Fruit fly (Drosophila melanogaster) whole organism, embryonic: ENCODE measurements around the gene Rbcn-3B.
A peak's percentile ranks its signal among the peaks of the same experiment; 100 is the strongest.

ENCODE experiments used
- B-H1 ChIP-seq: fragments of 200-800 bp; sonication (Bioruptor generic); IDR thresholded peaks from 3 replicates; pipeline ENCODE4 v1.3.6; 2022; ENCODE audit warnings: missing biosample characterization, missing genetic modification characterization
- CG10147 ChIP-seq: fragments of 200-800 bp; sonication (Bioruptor generic); optimal IDR thresholded peaks from 2 replicates; lab custom pipeline; 2019; ENCODE audit warnings: missing biosample characterization, mild to moderate bottlenecking, missing genetic modification characterization, moderate library complexity
- CG10267 ChIP-seq: fragments of 200-800 bp; sonication (Bioruptor generic); optimal IDR thresholded peaks from 2 replicates; lab custom pipeline; 2018; ENCODE audit warnings: missing biosample characterization, mild to moderate bottlenecking, missing genetic modification characterization, moderate library complexity
- CG11504 ChIP-seq: fragments of 200-800 bp; sonication (Bioruptor generic); optimal IDR thresholded peaks from 3 replicates; lab custom pipeline; 2019; ENCODE audit warnings: missing biosample characterization, mild to moderate bottlenecking, missing genetic modification characterization, moderate library complexity
- CG12769 ChIP-seq: fragments of 200-800 bp; sonication (Bioruptor generic); optimal IDR thresholded peaks from 2 replicates; lab custom pipeline; 2019; ENCODE audit warnings: missing biosample characterization, mild to moderate bottlenecking, missing genetic modification characterization, moderate library complexity
- CG1602 ChIP-seq: fragments of 200-800 bp; sonication (Bioruptor generic); optimal IDR thresholded peaks from 3 replicates; lab custom pipeline; 2016; ENCODE audit warnings: missing biosample characterization, missing genetic modification characterization
- CG1647 ChIP-seq: fragments of 200-800 bp; sonication (Bioruptor generic); optimal IDR thresholded peaks from 3 replicates; lab custom pipeline; 2016; ENCODE audit warnings: missing biosample characterization, missing genetic modification characterization
- CG2120 ChIP-seq: fragments of 200-800 bp; sonication (Bioruptor generic); optimal IDR thresholded peaks from 3 replicates; lab custom pipeline; 2016; ENCODE audit warnings: missing biosample characterization, missing genetic modification characterization
- CG2889 ChIP-seq: fragments of 200-800 bp; sonication (Bioruptor generic); IDR thresholded peaks from 3 replicates; pipeline ENCODE4 v1.3.6; 2022; ENCODE audit warnings: missing biosample characterization, missing genetic modification characterization
- CG3065 ChIP-seq: fragments of 200-800 bp; sonication (Bioruptor generic); optimal IDR thresholded peaks from 2 replicates; lab custom pipeline; 2016; ENCODE audit warnings: missing biosample characterization, missing genetic modification characterization
- CG34422 ChIP-seq: fragments of 200-800 bp; sonication (Bioruptor generic); IDR thresholded peaks from 3 replicates; pipeline ENCODE4 v1.3.6; 2022; ENCODE audit warnings: missing biosample characterization, missing genetic modification characterization
- CG42726 ChIP-seq: fragments of 200-800 bp; sonication (Bioruptor generic); IDR thresholded peaks from 2 replicates; pipeline ENCODE4 v1.3.6; 2022; ENCODE audit warnings: missing biosample characterization, missing genetic modification characterization; ENCODE audit not compliant: partially characterized antibody
- CG4707 ChIP-seq: fragments of 200-800 bp; sonication (Bioruptor generic); optimal IDR thresholded peaks from 2 replicates; lab custom pipeline; 2018; ENCODE audit warnings: missing biosample characterization, mild to moderate bottlenecking, missing genetic modification characterization, moderate library complexity
- CG4854 ChIP-seq: fragments of 200-800 bp; sonication (Bioruptor generic); optimal IDR thresholded peaks from 2 replicates; lab custom pipeline; 2016; ENCODE audit warnings: missing biosample characterization, missing genetic modification characterization, inconsistent platforms
- CG5245 ChIP-seq: fragments of 200-800 bp; sonication (Bioruptor generic); optimal IDR thresholded peaks from 3 replicates; lab custom pipeline; 2016; ENCODE audit warnings: missing biosample characterization, missing genetic modification characterization
- CG6175 ChIP-seq: fragments of 200-800 bp; sonication (Bioruptor generic); IDR thresholded peaks from 3 replicates; pipeline ENCODE4 v1.3.6; 2022; ENCODE audit warnings: missing biosample characterization, missing genetic modification characterization
- CG6272 ChIP-seq: fragments of 200-800 bp; sonication (Bioruptor generic); IDR thresholded peaks from 2 replicates; pipeline ENCODE4 v1.3.6; 2022; ENCODE audit warnings: missing biosample characterization, missing genetic modification characterization
- CG6683 ChIP-seq: fragments of 200-800 bp; sonication (Bioruptor generic); optimal IDR thresholded peaks from 2 replicates; lab custom pipeline; 2017; ENCODE audit warnings: missing biosample characterization, mild to moderate bottlenecking, missing genetic modification characterization, missing genetic modification reagents
- CG7839 ChIP-seq: fragments of 200-800 bp; sonication (Bioruptor generic); optimal IDR thresholded peaks from 3 replicates; lab custom pipeline; 2018; ENCODE audit warnings: missing biosample characterization, mild to moderate bottlenecking, missing genetic modification characterization, moderate library complexity
- CG7987 ChIP-seq: fragments of 200-800 bp; sonication (Bioruptor generic); optimal IDR thresholded peaks from 2 replicates; lab custom pipeline; 2018; ENCODE audit warnings: missing biosample characterization, mild to moderate bottlenecking, missing genetic modification characterization, moderate library complexity
- CG9876 ChIP-seq: fragments of 200-800 bp; sonication (Bioruptor generic); optimal IDR thresholded peaks from 2 replicates; lab custom pipeline; 2016; ENCODE audit warnings: missing biosample characterization, missing genetic modification characterization
- CoRest ChIP-seq: fragments of 200-800 bp; sonication (Bioruptor generic); optimal IDR thresholded peaks from 3 replicates; lab custom pipeline; 2018; ENCODE audit warnings: missing biosample characterization, mild to moderate bottlenecking, missing genetic modification characterization, moderate library complexity
- Deaf1 ChIP-seq: fragments of 200-800 bp; optimal IDR thresholded peaks from 3 replicates; lab custom pipeline; 2019; ENCODE audit warnings: missing biosample characterization, mild to moderate bottlenecking, missing genetic modification characterization, moderate library complexity
- Fer1 ChIP-seq: fragments of 200-800 bp; sonication (Bioruptor generic); optimal IDR thresholded peaks from 2 replicates; lab custom pipeline; 2017; ENCODE audit warnings: missing biosample characterization, mild to moderate bottlenecking, missing genetic modification characterization
- Gug ChIP-seq: fragments of 200-800 bp; sonication (Bioruptor generic); IDR thresholded peaks from 4 replicates; pipeline ENCODE4 v1.3.6; 2022; ENCODE audit warnings: missing biosample characterization, missing genetic modification characterization
- HHEX ChIP-seq: fragments of 200-800 bp; sonication (Bioruptor generic); optimal IDR thresholded peaks from 3 replicates; lab custom pipeline; 2017; ENCODE audit warnings: missing biosample characterization, mild to moderate bottlenecking, missing genetic modification characterization, missing genetic modification reagents
- Hr78 ChIP-seq, 2 experiments: fragments of 200-800 bp in 1 of 2; fragments of >200 bp in 1 of 2; sonication (Bioruptor generic) in 1 of 2; optimal IDR thresholded peaks; 2 replicates each; lab custom pipeline; 2017 to 2019; ENCODE audit warnings: missing biosample characterization in 2 of 2, missing genetic modification characterization in 2 of 2, mild to moderate bottlenecking in 1 of 2, moderate library complexity in 1 of 2
- Meics ChIP-seq: fragments of 200-800 bp; sonication (Bioruptor generic); optimal IDR thresholded peaks from 2 replicates; lab custom pipeline; 2017; ENCODE audit warnings: missing biosample characterization, mild to moderate bottlenecking, missing genetic modification characterization
- Ravus ChIP-seq: fragments of 200-800 bp; sonication (Bioruptor generic); IDR thresholded peaks from 2 replicates; pipeline ENCODE4 v1.3.6; 2022; ENCODE audit warnings: missing biosample characterization, missing genetic modification characterization
- Scr ChIP-seq: fragments of 200-800 bp; sonication (Bioruptor generic); IDR thresholded peaks from 2 replicates; pipeline ENCODE4 v1.3.6; 2022; ENCODE audit warnings: missing biosample characterization, missing genetic modification characterization; ENCODE audit not compliant: partially characterized antibody
- TFAM ChIP-seq: fragments of 200-800 bp; sonication (Bioruptor generic); optimal IDR thresholded peaks from 2 replicates; lab custom pipeline; 2017; ENCODE audit warnings: missing biosample characterization, missing genetic modification characterization, inconsistent platforms
- abd-A ChIP-seq: fragments of 200-800 bp; sonication (Bioruptor generic); optimal IDR thresholded peaks from 3 replicates; lab custom pipeline; 2019; ENCODE audit warnings: missing biosample characterization, mild to moderate bottlenecking, missing genetic modification characterization, moderate library complexity
- amos ChIP-seq: fragments of 200-800 bp; sonication (Bioruptor generic); IDR thresholded peaks from 2 replicates; pipeline ENCODE4 v1.3.6; 2022; ENCODE audit warnings: missing biosample characterization, missing genetic modification characterization; ENCODE audit not compliant: partially characterized antibody
- ap ChIP-seq: fragments of 200-800 bp; sonication (Bioruptor generic); IDR thresholded peaks from 2 replicates; pipeline ENCODE4 v1.3.6; 2022; ENCODE audit warnings: missing biosample characterization, missing genetic modification characterization
- cg ChIP-seq: fragments of 200-800 bp; sonication (Bioruptor generic); optimal IDR thresholded peaks from 3 replicates; lab custom pipeline; 2019; ENCODE audit warnings: missing biosample characterization, mild to moderate bottlenecking, missing genetic modification characterization, moderate library complexity
- dati ChIP-seq: fragments of 200-800 bp; sonication (Bioruptor generic); IDR thresholded peaks from 2 replicates; pipeline ENCODE4 v1.3.6; 2022; ENCODE audit warnings: missing biosample characterization, missing genetic modification characterization
- dpn ChIP-seq, 2 experiments: fragments of 200-800 bp; sonication (Bioruptor generic); optimal IDR thresholded peaks; 3 replicates each; lab custom pipeline; 2016; ENCODE audit warnings: missing biosample characterization in 2 of 2, missing genetic modification characterization in 2 of 2
- gro ChIP-seq: fragments of 200-800 bp; sonication (Bioruptor generic); optimal IDR thresholded peaks from 2 replicates; lab custom pipeline; 2016; ENCODE audit warnings: missing biosample characterization, missing genetic modification characterization
- hb ChIP-seq: fragments of 200-800 bp; sonication (Bioruptor generic); IDR thresholded peaks from 3 replicates; pipeline ENCODE4 v1.3.6; 2022; ENCODE audit warnings: missing biosample characterization, missing genetic modification characterization; ENCODE audit not compliant: partially characterized antibody
- jing ChIP-seq: fragments of 200-800 bp; sonication (Bioruptor generic); optimal IDR thresholded peaks from 2 replicates; lab custom pipeline; 2018; ENCODE audit warnings: missing biosample characterization, mild to moderate bottlenecking, missing genetic modification characterization
- odd ChIP-seq: fragments of 200-800 bp; sonication (Bioruptor generic); optimal IDR thresholded peaks from 2 replicates; lab custom pipeline; 2017; ENCODE audit warnings: missing biosample characterization, mild to moderate bottlenecking, missing genetic modification characterization
- pb ChIP-seq: fragments of 200-800 bp; sonication (Bioruptor generic); optimal IDR thresholded peaks from 3 replicates; lab custom pipeline; 2016; ENCODE audit warnings: missing biosample characterization, missing genetic modification characterization
- psq ChIP-seq: fragments of 200-800 bp; sonication (Bioruptor generic); optimal IDR thresholded peaks from 2 replicates; lab custom pipeline; 2017; ENCODE audit warnings: missing biosample characterization, missing genetic modification characterization
- pum ChIP-seq: fragments of 200-800 bp; sonication (Bioruptor generic); optimal IDR thresholded peaks from 2 replicates; lab custom pipeline; 2016; ENCODE audit warnings: missing biosample characterization, missing genetic modification characterization
- ranshi ChIP-seq: fragments of 200-800 bp; sonication (Bioruptor generic); IDR thresholded peaks from 2 replicates; pipeline ENCODE4 v1.3.6; 2022; ENCODE audit warnings: missing biosample characterization, missing genetic modification characterization
- rib ChIP-seq: fragments of 200-800 bp; sonication (Bioruptor generic); IDR thresholded peaks from 2 replicates; pipeline ENCODE4 v1.3.6; 2022; ENCODE audit warnings: missing biosample characterization, missing genetic modification characterization
- sd ChIP-seq: fragments of 200-800 bp; sonication (Bioruptor generic); optimal IDR thresholded peaks from 3 replicates; lab custom pipeline; 2018; ENCODE audit warnings: missing biosample characterization, mild to moderate bottlenecking, missing genetic modification characterization, moderate library complexity
- sens ChIP-seq: fragments of 200-800 bp; sonication (Bioruptor generic); peaks from one replicate; lab custom pipeline; 2016; ENCODE audit warnings: missing biosample characterization, missing genetic modification characterization
- vfl ChIP-seq: fragments of 200-800 bp; sonication (Bioruptor generic); optimal IDR thresholded peaks from 2 replicates; lab custom pipeline; 2016; ENCODE audit warnings: missing biosample characterization, missing genetic modification characterization
- zen ChIP-seq: fragments of 200-800 bp; sonication (Bioruptor generic); optimal IDR thresholded peaks from 3 replicates; lab custom pipeline; 2018; ENCODE audit warnings: missing biosample characterization, mild to moderate bottlenecking, missing genetic modification characterization, moderate library complexity

The Rbcn-3B gene

DNA sequence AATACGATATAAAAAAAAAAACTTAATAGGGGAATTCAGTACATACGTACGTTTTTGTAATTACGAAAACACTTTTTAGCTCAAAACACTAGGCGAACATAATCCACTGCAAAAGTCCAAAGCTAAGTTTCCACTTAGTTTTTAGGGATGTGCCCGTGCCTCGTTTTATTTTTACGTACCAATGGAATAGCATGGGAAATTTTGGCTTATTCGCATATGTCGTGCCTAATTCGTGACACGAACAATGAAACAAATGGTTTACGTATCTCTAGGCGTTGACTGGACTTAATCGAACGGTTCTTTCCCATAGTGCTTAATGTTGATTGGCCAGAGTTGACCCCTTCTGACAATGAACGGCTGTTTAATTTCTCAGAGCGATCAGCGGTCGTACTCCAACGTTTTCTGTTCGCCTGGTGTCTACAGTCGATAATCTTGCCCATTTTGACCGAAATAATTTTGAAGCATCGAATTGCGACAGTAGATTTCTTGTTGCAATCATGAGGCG is 29.1 kb upstream of the Rbcn-3B start, which contains the start of gene CG14818 (continued):
- TF ChIP-seq gro (GFP tag; lab: Kevin White, UChicago) (peak; percentile 42), CG42726 (GFP tag; lab: Robert Waterston, UW) (no peak; the same call in 1 of the 2 replicates), CG10267 (tag; lab: Kevin White, UChicago) (peak; percentile 45), amos (GFP tag; lab: Robert Waterston, UW) (peak; percentile 78), CG4707 (GFP tag; lab: Kevin White, UChicago) (peak; percentile 30), dpn (GFP tag; optimal IDR thresholded peaks at IDR 0.05; lab: Kevin White, UChicago) (peak; percentile 59 to 61), CG7987 (GFP tag; lab: Kevin White, UChicago) (no peak), ap (GFP tag; lab: Robert Waterston, UW) (0 out of 2 replicates have a peak, but pooled peaks have one; percentile 9), sens (GFP tag; lab: Kevin White, UChicago) (peak; percentile 88), Ravus (GFP tag; lab: Robert Waterston, UW) (no peak; the same call in 1 of the 2 replicates), CG7839 (peak; percentile 66), TFAM (GFP tag; lab: Kevin White, UChicago) (no peak), pum (GFP tag; lab: Kevin White, UChicago) (peak; percentile 72), CG1647 (GFP tag; lab: Kevin White, UChicago) (peak; percentile 52), cg (no peak), B-H1 (GFP tag; lab: Robert Waterston, UW) (peak; percentile 28; the same call in 1 of the 3 replicates), CG9876 (GFP tag; lab: Kevin White, UChicago) (peak; percentile 51), rib (GFP tag; lab: Robert Waterston, UW) (no peak), CoRest (tag; lab: Kevin White, UChicago) (peak; percentile 66), dati (GFP tag; lab: Robert Waterston, UW) (no peak), CG5245 (GFP tag; lab: Kevin White, UChicago) (peak; percentile 23), pb (peak; percentile 7), abd-A (tag; lab: Kevin White, UChicago) (no peak), CG6683 (no peak), Meics (peak; percentile 52), ranshi (GFP tag; lab: Robert Waterston, UW) (peak; percentile 60; the same call in 1 of the 2 replicates), Fer1 (GFP tag; lab: Kevin White, UChicago) (peak; percentile 31), CG4854 (GFP tag; lab: Kevin White, UChicago) (no peak), CG11504 (no peak), zen (tag; lab: Kevin White, UChicago) (peak; percentile 20), CG2889 (no peak), psq (GFP tag; lab: Kevin White, UChicago) (no peak), vfl (GFP tag; lab: Kevin White, UChicago) (peak; percentile 43), odd (GFP tag; lab: Kevin White, UChicago) (no peak), Gug (GFP tag; lab: Robert Waterston, UW) (peak; percentile 67; the same call in 3 of the 4 replicates), sd (no peak), HHEX (GFP tag; lab: Kevin White, UChicago) (peak; percentile 34), hb (peak; percentile 66), CG2120 (peak; percentile 67), jing (GFP tag; lab: Kevin White, UChicago) (no peak), Hr78 (GFP tag; optimal IDR thresholded peaks at IDR 0.05; lab: Kevin White, UChicago) (peak in 1 of 2 experiments; percentile 62), CG10147 (GFP tag; lab: Kevin White, UChicago) (peak; percentile 65), CG34422 (peak; percentile 48; the same call in 1 of the 3 replicates), CG1602 (GFP tag; lab: Kevin White, UChicago) (peak; percentile 59), Deaf1 (tag; lab: Kevin White, UChicago) (no peak), CG3065 (no peak), CG6272 (GFP tag; lab: Robert Waterston, UW) (peak; percentile 50), CG6175 (GFP tag; lab: Robert Waterston, UW) (no peak), Scr (peak; percentile 92), CG12769 (tag; lab: Kevin White, UChicago) (no peak)
